Worm (Caenorhabditis elegans) whole organism, young adult: ENCODE results near the gene haf-2.
A peak's percentile ranks its signal among the peaks of the same experiment; 100 is the strongest.

ENCODE experiments used
- B0261.1 ChIP-seq: sonication (generic microtip); optimal IDR thresholded peaks from 2 replicates; lab custom pipeline; 2016; ENCODE audit warnings: mild to moderate bottlenecking, missing genetic modification characterization, moderate library complexity, missing compliant biosample characterization
- C06A6.2 ChIP-seq: fragments of 200-800 bp; sonication (Bioruptor generic); conservative IDR thresholded peaks from 2 replicates; pipeline ENCODE4 v1.3.6; 2022; ENCODE audit warnings: missing genetic modification characterization, missing compliant biosample characterization
- F22D6.2 ChIP-seq: sonication (generic microtip); optimal IDR thresholded peaks from 2 replicates; lab custom pipeline; 2016; ENCODE audit warnings: mild to moderate bottlenecking, missing genetic modification characterization, missing compliant biosample characterization
- F37B4.10 ChIP-seq: fragments of 200-800 bp; sonication (Bioruptor generic); IDR thresholded peaks from 2 replicates; pipeline ENCODE4 v1.3.6; 2022; ENCODE audit warnings: missing genetic modification characterization, missing compliant biosample characterization
- F49E8.2 ChIP-seq: sonication (generic microtip); optimal IDR thresholded peaks from 3 replicates; lab custom pipeline; 2017; ENCODE audit warnings: missing genetic modification characterization, mild to moderate bottlenecking, missing compliant biosample characterization, antibody characterized with exemption, moderate library complexity; ENCODE audit not compliant: insufficient read depth
- F55B11.4 ChIP-seq: sonication (generic microtip); optimal IDR thresholded peaks from 2 replicates; lab custom pipeline; 2016; ENCODE audit warnings: missing compliant biosample characterization, missing genetic modification characterization, borderline replicate concordance; ENCODE audit not compliant: insufficient read depth
- K12H6.12 ChIP-seq: fragments of 200-800 bp; sonication (Bioruptor generic); optimal IDR thresholded peaks from 2 replicates; lab custom pipeline; 2018; ENCODE audit warnings: mild to moderate bottlenecking, missing genetic modification characterization, missing compliant biosample characterization
- T07F8.4 ChIP-seq: sonication (generic microtip); optimal IDR thresholded peaks from 2 replicates; lab custom pipeline; 2016; ENCODE audit warnings: mild to moderate bottlenecking, missing genetic modification characterization, moderate library complexity, missing compliant biosample characterization
- Y53F4B.3 ChIP-seq: fragments of 200-800 bp; sonication (Bioruptor generic); IDR thresholded peaks from 2 replicates; pipeline ENCODE4 v1.3.6; 2022; ENCODE audit warnings: missing genetic modification reagents, missing genetic modification characterization, missing compliant biosample characterization
- Y79H2A.3 ChIP-seq: fragments of 200-800 bp; sonication (Bioruptor generic); conservative IDR thresholded peaks from 2 replicates; pipeline ENCODE4 v1.3.6; 2022; ENCODE audit warnings: missing genetic modification reagents, missing genetic modification characterization, missing compliant biosample characterization
- akir-1 ChIP-seq: fragments of 200-800 bp; sonication (Bioruptor generic); optimal IDR thresholded peaks from 2 replicates; lab custom pipeline; 2018; ENCODE audit warnings: mild to moderate bottlenecking, missing genetic modification characterization, moderate library complexity, missing compliant biosample characterization
- aptf-2 ChIP-seq: fragments of 200-800 bp; sonication (Bioruptor generic); conservative IDR thresholded peaks from 2 replicates; pipeline ENCODE4 v1.3.6; 2022; ENCODE audit warnings: missing genetic modification reagents, missing genetic modification characterization, missing compliant biosample characterization
- aptf-3 ChIP-seq: fragments of 200-800 bp; sonication (Bioruptor generic); IDR thresholded peaks from 2 replicates; pipeline ENCODE4 v1.3.6; 2022; ENCODE audit warnings: missing genetic modification characterization, missing compliant biosample characterization
- athp-1 ChIP-seq: sonication (generic microtip); optimal IDR thresholded peaks from 2 replicates; lab custom pipeline; 2017; ENCODE audit warnings: mild to moderate bottlenecking, missing genetic modification characterization, missing compliant biosample characterization
- attf-6 ChIP-seq: fragments of 200-800 bp; sonication (Bioruptor generic); IDR thresholded peaks from 2 replicates; pipeline ENCODE4 v1.3.6; 2022; ENCODE audit warnings: missing genetic modification reagents, missing genetic modification characterization, missing compliant biosample characterization
- bed-2 ChIP-seq: fragments of 200-800 bp; sonication (Bioruptor generic); IDR thresholded peaks from 2 replicates; pipeline ENCODE4 v1.3.6; 2022; ENCODE audit warnings: missing genetic modification reagents, missing genetic modification characterization, missing compliant biosample characterization
- cebp-2 ChIP-seq: fragments of 200-800 bp; sonication (Bioruptor generic); IDR thresholded peaks from 2 replicates; pipeline ENCODE4 v1.3.6; 2022; ENCODE audit warnings: missing genetic modification characterization, missing compliant biosample characterization
- ceh-27 ChIP-seq: fragments of 200-800 bp; sonication (Bioruptor generic); optimal IDR thresholded peaks from 2 replicates; lab custom pipeline; 2018; ENCODE audit warnings: mild to moderate bottlenecking, missing genetic modification characterization, moderate library complexity, missing compliant biosample characterization
- ceh-79 ChIP-seq: sonication (generic microtip); optimal IDR thresholded peaks from 2 replicates; lab custom pipeline; 2017; ENCODE audit warnings: mild to moderate bottlenecking, missing genetic modification characterization, missing compliant biosample characterization
- chd-7 ChIP-seq: sonication (generic microtip); optimal IDR thresholded peaks from 2 replicates; lab custom pipeline; 2016; ENCODE audit warnings: mild to moderate bottlenecking, missing genetic modification characterization, moderate library complexity, missing compliant biosample characterization
- efl-1 ChIP-seq: fragments of 150-350 bp; optimal IDR thresholded peaks from 2 replicates; lab custom pipeline; 2014; ENCODE audit warnings: missing biosample characterization, missing genetic modification reagents, missing genetic modification characterization
- egl-18 ChIP-seq: fragments of 200-800 bp; sonication (Bioruptor generic); IDR thresholded peaks from 2 replicates; pipeline ENCODE4 v1.3.6; 2022; ENCODE audit warnings: missing genetic modification reagents, missing genetic modification characterization, missing compliant biosample characterization
- egrh-3 ChIP-seq: fragments of 200-800 bp; sonication (Bioruptor generic); IDR thresholded peaks from 2 replicates; pipeline ENCODE4 v1.3.6; 2022; ENCODE audit warnings: missing genetic modification reagents, missing genetic modification characterization, missing compliant biosample characterization
- ekl-4 ChIP-seq: fragments of 200-800 bp; sonication (Bioruptor generic); IDR thresholded peaks from 2 replicates; pipeline ENCODE4 v1.3.6; 2022; ENCODE audit warnings: missing genetic modification reagents, missing genetic modification characterization, missing compliant biosample characterization
- ets-4 ChIP-seq: fragments of 200-800 bp; sonication (Bioruptor generic); optimal IDR thresholded peaks from 2 replicates; lab custom pipeline; 2018; ENCODE audit warnings: mild to moderate bottlenecking, missing genetic modification characterization, missing compliant biosample characterization
- hlh-26 ChIP-seq: fragments of 200-800 bp; sonication (Bioruptor generic); conservative IDR thresholded peaks from 2 replicates; pipeline ENCODE4 v1.3.6; 2022; ENCODE audit warnings: missing genetic modification reagents, missing genetic modification characterization, missing compliant biosample characterization
- hmg-1.2 ChIP-seq: fragments of 200-800 bp; sonication (Bioruptor generic); IDR thresholded peaks from 2 replicates; pipeline ENCODE4 v1.3.6; 2022; ENCODE audit warnings: missing genetic modification reagents, missing genetic modification characterization, missing compliant biosample characterization
- lag-1 ChIP-seq: fragments of 200-800 bp; sonication (Bioruptor generic); IDR thresholded peaks from 2 replicates; pipeline ENCODE4 v1.3.6; 2022; ENCODE audit warnings: missing genetic modification reagents, missing genetic modification characterization, missing compliant biosample characterization
- lin-40 ChIP-seq: sonication (generic microtip); optimal IDR thresholded peaks from 2 replicates; lab custom pipeline; 2016; ENCODE audit warnings: missing genetic modification characterization, mild to moderate bottlenecking, missing compliant biosample characterization, missing genotype, missing genetic modification reagents
- lin-54 ChIP-seq: fragments of 200-800 bp; sonication (Bioruptor generic); optimal IDR thresholded peaks from 2 replicates; lab custom pipeline; 2018; ENCODE audit warnings: mild to moderate bottlenecking, missing genetic modification characterization, missing compliant biosample characterization
- madf-3 ChIP-seq: fragments of 200-800 bp; sonication (Bioruptor generic); IDR thresholded peaks from 2 replicates; pipeline ENCODE4 v1.3.6; 2022; ENCODE audit warnings: missing genetic modification reagents, missing genetic modification characterization, missing compliant biosample characterization
- madf-6 ChIP-seq: fragments of 200-800 bp; sonication (Bioruptor generic); IDR thresholded peaks from 2 replicates; pipeline ENCODE4 v1.3.6; 2022; ENCODE audit warnings: missing genetic modification reagents, missing genetic modification characterization, missing compliant biosample characterization
- madf-8 ChIP-seq: fragments of 200-800 bp; sonication (Bioruptor generic); conservative IDR thresholded peaks from 2 replicates; pipeline ENCODE4 v1.3.6; 2022; ENCODE audit warnings: missing genetic modification reagents, missing genetic modification characterization, missing compliant biosample characterization
- nfya-1 ChIP-seq: sonication (generic microtip); optimal IDR thresholded peaks from 2 replicates; lab custom pipeline; 2017; ENCODE audit warnings: antibody characterized with exemption, missing compliant biosample characterization, missing genetic modification characterization, borderline replicate concordance; ENCODE audit not compliant: insufficient read depth
- nfya-2 ChIP-seq: fragments of 200-800 bp; sonication (Bioruptor generic); IDR thresholded peaks from 2 replicates; pipeline ENCODE4 v1.3.6; 2022; ENCODE audit warnings: missing genetic modification reagents, missing genetic modification characterization, missing compliant biosample characterization
- nhr-120 ChIP-seq: fragments of 200-800 bp; sonication (Bioruptor generic); IDR thresholded peaks from 2 replicates; pipeline ENCODE4 v1.3.6; 2022; ENCODE audit warnings: missing genetic modification characterization, missing compliant biosample characterization
- repo-1 ChIP-seq: sonication (generic microtip); optimal IDR thresholded peaks from 2 replicates; lab custom pipeline; 2017; ENCODE audit warnings: mild to moderate bottlenecking, missing genetic modification characterization, missing compliant biosample characterization
- snpc-1.3 ChIP-seq: sonication (generic microtip); optimal IDR thresholded peaks from 2 replicates; lab custom pipeline; 2017; ENCODE audit warnings: missing genetic modification characterization, mild to moderate bottlenecking, missing compliant biosample characterization, antibody characterized with exemption, moderate library complexity, missing genotype, missing genetic modification reagents; ENCODE audit not compliant: insufficient read depth
- sptf-2 ChIP-seq: fragments of 200-800 bp; sonication (Bioruptor generic); optimal IDR thresholded peaks from 2 replicates; lab custom pipeline; 2018; ENCODE audit warnings: mild to moderate bottlenecking, missing genetic modification characterization, missing compliant biosample characterization
- zfh-2 ChIP-seq: fragments of 200-800 bp; sonication (Bioruptor generic); conservative IDR thresholded peaks from 2 replicates; pipeline ENCODE4 v1.3.6; 2022; ENCODE audit warnings: missing genetic modification reagents, missing genetic modification characterization, missing compliant biosample characterization
- zim-3 ChIP-seq: sonication (generic microtip); optimal IDR thresholded peaks from 2 replicates; lab custom pipeline; 2017; ENCODE audit warnings: mild to moderate bottlenecking, missing genetic modification characterization, moderate library complexity, missing compliant biosample characterization
- ztf-26 ChIP-seq: sonication (generic microtip); optimal IDR thresholded peaks from 2 replicates; lab custom pipeline; 2017; ENCODE audit warnings: missing genetic modification characterization, missing compliant biosample characterization
- ztf-3 ChIP-seq: fragments of 200-800 bp; sonication (Bioruptor generic); optimal IDR thresholded peaks from 2 replicates; lab custom pipeline; 2018; ENCODE audit warnings: mild to moderate bottlenecking, missing genetic modification characterization, missing compliant biosample characterization

Gene haf-2

DNA sequence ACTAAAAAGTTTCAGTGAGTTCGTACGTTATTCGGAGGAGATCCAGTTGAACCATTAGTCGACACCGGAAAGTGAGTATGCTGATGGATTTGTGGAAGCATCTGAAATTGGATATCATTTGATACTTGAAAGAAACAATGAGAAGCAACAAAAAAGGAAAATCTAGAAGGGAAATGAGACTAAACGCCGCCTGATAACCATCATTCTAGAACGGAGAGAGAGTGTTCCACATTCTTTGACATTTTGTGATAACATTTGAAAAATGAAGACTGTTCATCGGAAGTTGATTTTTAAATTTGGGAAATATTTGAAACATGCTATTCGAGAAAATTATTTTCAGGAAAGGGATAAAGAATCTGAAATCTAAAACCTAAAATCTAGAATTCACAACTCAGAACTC lies 25.0 kb downstream of the haf-2 start, which contains the start of gene npax-1:
npax-1 (minus strand) TSS at position 101 of the 400 bp plus-strand sequence.
- TF ChIP-seq attf-6: no peak
- no peak for TF ChIP-seq madf-8 (GFP tag; lab: Robert Waterston, UW)
- no peak for TF ChIP-seq aptf-2 (GFP tag; lab: Robert Waterston, UW)
- no peak for TF ChIP-seq ekl-4 (GFP tag; lab: Robert Waterston, UW)
- TF ChIP-seq ztf-3 (GFP tag; lab: Kevin White, UChicago): no peak
- no peak for TF ChIP-seq F37B4.10 (GFP tag; lab: Robert Waterston, UW)
- TF ChIP-seq egl-18: no peak
- TF ChIP-seq madf-3: no peak
- no peak for TF ChIP-seq athp-1 (tag; lab: Kevin White, UChicago)
- TF ChIP-seq B0261.1 (tag; lab: Kevin White, UChicago): no peak
- no peak for TF ChIP-seq K12H6.12 (tag; lab: Kevin White, UChicago)
- TF ChIP-seq madf-6 (GFP tag; lab: Robert Waterston, UW): no peak
- TF ChIP-seq ceh-27 (GFP tag; lab: Kevin White, UChicago): no peak
- no peak for TF ChIP-seq zim-3 (tag; lab: Kevin White, UChicago)
- TF ChIP-seq ets-4 (GFP tag; lab: Kevin White, UChicago): no peak

DNA sequence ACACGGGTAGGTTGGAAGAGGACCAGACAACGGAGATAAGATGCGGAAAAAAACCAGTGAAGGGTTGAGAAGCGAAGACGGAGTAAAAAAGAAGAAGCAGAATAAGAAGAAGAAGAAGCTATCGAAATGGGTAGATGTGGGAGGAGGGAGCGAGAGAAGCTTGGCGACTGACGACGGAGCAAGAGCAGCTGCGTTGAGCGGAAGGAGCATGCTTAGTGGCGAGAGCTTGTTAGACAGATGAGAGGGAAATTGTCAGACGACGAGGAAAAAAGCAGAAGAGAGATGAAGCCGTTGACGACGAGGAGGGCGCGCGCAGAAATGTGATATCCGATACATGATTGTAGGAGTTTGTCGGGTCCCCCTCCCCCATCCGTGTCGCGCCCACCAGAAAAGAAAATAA lies 29.2 kb downstream of the haf-2 start:
- TF ChIP-seq Y79H2A.3 (GFP tag; lab: Robert Waterston, UW) (no peak), cebp-2 (GFP tag; lab: Robert Waterston, UW) (no peak), lin-40 (peak; percentile 48), K12H6.12 (tag; lab: Kevin White, UChicago) (peak; percentile 59), ceh-27 (GFP tag; lab: Kevin White, UChicago) (peak; percentile 1), nfya-2 (GFP tag; lab: Robert Waterston, UW) (no peak), nfya-1 (no peak), T07F8.4 (tag; lab: Kevin White, UChicago) (no peak), attf-6 (no peak), madf-3 (no peak), egrh-3 (GFP tag; lab: Robert Waterston, UW) (0 out of 2 replicates have a peak, but pooled peaks have one; percentile 48), F22D6.2 (tag; lab: Kevin White, UChicago) (no peak), hlh-26 (GFP tag; lab: Robert Waterston, UW) (no peak), chd-7 (tag; lab: Kevin White, UChicago) (no peak), F37B4.10 (GFP tag; lab: Robert Waterston, UW) (no peak), ceh-79 (no peak), bed-2 (GFP tag; lab: Robert Waterston, UW) (0 out of 2 replicates have a peak, but pooled peaks have one; percentile 20), lag-1 (GFP tag; lab: Robert Waterston, UW) (no peak), sptf-2 (no peak), lin-54 (GFP tag; lab: Kevin White, UChicago) (no peak), Y53F4B.3 (GFP tag; lab: Robert Waterston, UW) (no peak), F55B11.4 (no peak), F49E8.2 (tag; lab: Kevin White, UChicago) (no peak), zfh-2 (peak; percentile 90), akir-1 (GFP tag; lab: Kevin White, UChicago) (no peak), efl-1 (no peak), nhr-120 (no peak), ztf-26 (no peak), zim-3 (tag; lab: Kevin White, UChicago) (peak; percentile 18), aptf-3 (GFP tag; lab: Robert Waterston, UW) (no peak), snpc-1.3 (tag; lab: Kevin White, UChicago) (no peak), repo-1 (tag; lab: Kevin White, UChicago) (no peak), C06A6.2 (no peak), hmg-1.2 (0 out of 2 replicates have a peak, but pooled peaks have one; percentile 12)
